Worm (Caenorhabditis elegans) whole organism, young adult: Measurements from ENCODE around the gene ceh-38.
A peak's percentile ranks its signal among the peaks of the same experiment; 100 is the strongest.
"Not testable (repeated sequence)": the region's sequence is repeated elsewhere in the genome, so short reads cannot be mapped to it uniquely, and the experiment has no call there.

Source experiments
- B0019.2 ChIP-seq: fragments of 200-800 bp; sonication (Bioruptor generic); conservative IDR thresholded peaks from 2 replicates; pipeline ENCODE4 v1.3.6; 2022; ENCODE audit warnings: missing genetic modification reagents, missing genetic modification characterization, missing compliant biosample characterization
- B0035.1 ChIP-seq: sonication (generic microtip); optimal IDR thresholded peaks from 2 replicates; lab custom pipeline; 2016; ENCODE audit warnings: missing genetic modification characterization, mild to moderate bottlenecking, missing compliant biosample characterization, missing genotype, missing genetic modification reagents
- B0261.1 ChIP-seq: sonication (generic microtip); optimal IDR thresholded peaks from 2 replicates; lab custom pipeline; 2016; ENCODE audit warnings: mild to moderate bottlenecking, missing genetic modification characterization, moderate library complexity, missing compliant biosample characterization
- B0336.3 ChIP-seq: fragments of 200-800 bp; sonication (Bioruptor generic); IDR thresholded peaks from 2 replicates; pipeline ENCODE4 v1.3.6; 2022; ENCODE audit warnings: missing genetic modification characterization, missing compliant biosample characterization
- F23B12.7 ChIP-seq: sonication (generic microtip); optimal IDR thresholded peaks from 2 replicates; lab custom pipeline; 2017; ENCODE audit warnings: missing genetic modification characterization, mild to moderate bottlenecking, missing compliant biosample characterization, antibody characterized with exemption, moderate library complexity; ENCODE audit not compliant: insufficient read depth
- F37B4.10 ChIP-seq: fragments of 200-800 bp; sonication (Bioruptor generic); IDR thresholded peaks from 2 replicates; pipeline ENCODE4 v1.3.6; 2022; ENCODE audit warnings: missing genetic modification characterization, missing compliant biosample characterization
- F49E8.2 ChIP-seq: sonication (generic microtip); optimal IDR thresholded peaks from 3 replicates; lab custom pipeline; 2017; ENCODE audit warnings: missing genetic modification characterization, mild to moderate bottlenecking, missing compliant biosample characterization, antibody characterized with exemption, moderate library complexity; ENCODE audit not compliant: insufficient read depth
- F57C9.4 ChIP-seq: sonication (generic microtip); optimal IDR thresholded peaks from 2 replicates; lab custom pipeline; 2017; ENCODE audit warnings: mild to moderate bottlenecking, missing genetic modification characterization, missing compliant biosample characterization
- K11D2.4 ChIP-seq: fragments of 200-800 bp; sonication (Bioruptor generic); IDR thresholded peaks from 2 replicates; pipeline ENCODE4 v1.3.6; 2022; ENCODE audit warnings: missing genetic modification reagents, missing genetic modification characterization, missing compliant biosample characterization
- T07F8.4 ChIP-seq: sonication (generic microtip); optimal IDR thresholded peaks from 2 replicates; lab custom pipeline; 2016; ENCODE audit warnings: mild to moderate bottlenecking, missing genetic modification characterization, moderate library complexity, missing compliant biosample characterization
- Y56A3A.18 ChIP-seq: fragments of 200-800 bp; sonication (Bioruptor generic); IDR thresholded peaks from 2 replicates; pipeline ENCODE4 v1.3.6; 2022; ENCODE audit warnings: missing genetic modification reagents, missing genetic modification characterization, missing compliant biosample characterization
- Y79H2A.3 ChIP-seq: fragments of 200-800 bp; sonication (Bioruptor generic); conservative IDR thresholded peaks from 2 replicates; pipeline ENCODE4 v1.3.6; 2022; ENCODE audit warnings: missing genetic modification reagents, missing genetic modification characterization, missing compliant biosample characterization
- Y95B8A.8 ChIP-seq: fragments of 200-800 bp; sonication (Bioruptor generic); IDR thresholded peaks from 2 replicates; pipeline ENCODE4 v1.3.6; 2022; ENCODE audit warnings: missing genetic modification reagents, missing genetic modification characterization, missing compliant biosample characterization
- akir-1 ChIP-seq: fragments of 200-800 bp; sonication (Bioruptor generic); optimal IDR thresholded peaks from 2 replicates; lab custom pipeline; 2018; ENCODE audit warnings: mild to moderate bottlenecking, missing genetic modification characterization, moderate library complexity, missing compliant biosample characterization
- atf-7 ChIP-seq: sonication (generic microtip); optimal IDR thresholded peaks from 2 replicates; lab custom pipeline; 2017; ENCODE audit warnings: mild to moderate bottlenecking, missing genetic modification characterization, missing compliant biosample characterization
- attf-3 ChIP-seq: fragments of 200-800 bp; sonication (Bioruptor generic); conservative IDR thresholded peaks from 2 replicates; pipeline ENCODE4 v1.3.6; 2022; ENCODE audit warnings: missing genetic modification reagents, missing genetic modification characterization, missing compliant biosample characterization
- bed-2 ChIP-seq: fragments of 200-800 bp; sonication (Bioruptor generic); IDR thresholded peaks from 2 replicates; pipeline ENCODE4 v1.3.6; 2022; ENCODE audit warnings: missing genetic modification reagents, missing genetic modification characterization, missing compliant biosample characterization
- ceh-100 ChIP-seq: fragments of 200-800 bp; sonication (Bioruptor generic); IDR thresholded peaks from 2 replicates; pipeline ENCODE4 v1.3.6; 2022; ENCODE audit warnings: missing genetic modification reagents, missing genetic modification characterization, missing compliant biosample characterization
- ceh-27 ChIP-seq: fragments of 200-800 bp; sonication (Bioruptor generic); optimal IDR thresholded peaks from 2 replicates; lab custom pipeline; 2018; ENCODE audit warnings: mild to moderate bottlenecking, missing genetic modification characterization, moderate library complexity, missing compliant biosample characterization
- ceh-40 ChIP-seq: fragments of 200-800 bp; sonication (Bioruptor generic); IDR thresholded peaks from 2 replicates; pipeline ENCODE4 v1.3.6; 2022; ENCODE audit warnings: missing genetic modification characterization, missing compliant biosample characterization
- chd-7 ChIP-seq: sonication (generic microtip); optimal IDR thresholded peaks from 2 replicates; lab custom pipeline; 2016; ENCODE audit warnings: mild to moderate bottlenecking, missing genetic modification characterization, moderate library complexity, missing compliant biosample characterization
- dox-1 ChIP-seq: fragments of 200-800 bp; sonication (Bioruptor generic); IDR thresholded peaks from 2 replicates; pipeline ENCODE4 v1.3.6; 2022; ENCODE audit warnings: missing genetic modification reagents, missing genetic modification characterization, missing compliant biosample characterization
- dpff-1 ChIP-seq: sonication (generic microtip); optimal IDR thresholded peaks from 2 replicates; lab custom pipeline; 2017; ENCODE audit warnings: mild to moderate bottlenecking, missing genetic modification characterization, missing compliant biosample characterization
- egrh-3 ChIP-seq: fragments of 200-800 bp; sonication (Bioruptor generic); IDR thresholded peaks from 2 replicates; pipeline ENCODE4 v1.3.6; 2022; ENCODE audit warnings: missing genetic modification reagents, missing genetic modification characterization, missing compliant biosample characterization
- hlh-26 ChIP-seq: fragments of 200-800 bp; sonication (Bioruptor generic); conservative IDR thresholded peaks from 2 replicates; pipeline ENCODE4 v1.3.6; 2022; ENCODE audit warnings: missing genetic modification reagents, missing genetic modification characterization, missing compliant biosample characterization
- let-526 ChIP-seq: fragments of 200-800 bp; sonication (Bioruptor generic); IDR thresholded peaks from 2 replicates; pipeline ENCODE4 v1.3.6; 2022; ENCODE audit warnings: missing genetic modification reagents, missing genetic modification characterization, missing compliant biosample characterization
- lin-40 ChIP-seq: sonication (generic microtip); optimal IDR thresholded peaks from 2 replicates; lab custom pipeline; 2016; ENCODE audit warnings: missing genetic modification characterization, mild to moderate bottlenecking, missing compliant biosample characterization, missing genotype, missing genetic modification reagents
- lir-1 ChIP-seq: fragments of 200-800 bp; sonication (Bioruptor generic); conservative IDR thresholded peaks from 2 replicates; pipeline ENCODE4 v1.3.6; 2022; ENCODE audit warnings: missing genetic modification reagents, missing genetic modification characterization, missing compliant biosample characterization
- lsl-1 ChIP-seq: fragments of 200-800 bp; sonication (Bioruptor generic); optimal IDR thresholded peaks from 2 replicates; lab custom pipeline; 2018; ENCODE audit warnings: mild to moderate bottlenecking, missing genetic modification characterization, moderate library complexity, missing compliant biosample characterization
- madf-10 ChIP-seq: sonication (generic microtip); optimal IDR thresholded peaks from 2 replicates; lab custom pipeline; 2016; ENCODE audit warnings: mild to moderate bottlenecking, missing genetic modification characterization, missing compliant biosample characterization
- madf-6 ChIP-seq: fragments of 200-800 bp; sonication (Bioruptor generic); IDR thresholded peaks from 2 replicates; pipeline ENCODE4 v1.3.6; 2022; ENCODE audit warnings: missing genetic modification reagents, missing genetic modification characterization, missing compliant biosample characterization
- mxl-1 ChIP-seq: sonication (generic microtip); optimal IDR thresholded peaks from 2 replicates; lab custom pipeline; 2016; ENCODE audit warnings: missing genetic modification characterization, missing compliant biosample characterization
- nhr-120 ChIP-seq: fragments of 200-800 bp; sonication (Bioruptor generic); IDR thresholded peaks from 2 replicates; pipeline ENCODE4 v1.3.6; 2022; ENCODE audit warnings: missing genetic modification characterization, missing compliant biosample characterization
- pbrm-1 ChIP-seq: fragments of 200-800 bp; sonication (Bioruptor generic); IDR thresholded peaks from 2 replicates; pipeline ENCODE4 v1.3.6; 2022; ENCODE audit warnings: missing genetic modification reagents, missing genetic modification characterization, missing compliant biosample characterization
- pha-4 ChIP-seq: fragments of 150-350 bp; sonication (generic microtip); optimal IDR thresholded peaks from 2 replicates; lab custom pipeline; 2014; ENCODE audit warnings: missing biosample characterization, missing genetic modification reagents, missing genetic modification characterization
- rec-8 ChIP-seq, 2 experiments: sonication (generic microtip); optimal IDR thresholded peaks; 2 replicates each; lab custom pipeline; 2016; ENCODE audit warnings: mild to moderate bottlenecking in 2 of 2, missing genetic modification characterization in 2 of 2, missing genetic modification reagents in 2 of 2, missing genotype in 2 of 2, missing biosample characterization in 1 of 2, missing compliant biosample characterization in 1 of 2, moderate library complexity in 1 of 2
- snpc-3.4 ChIP-seq: sonication (generic microtip); optimal IDR thresholded peaks from 2 replicates; lab custom pipeline; 2017; ENCODE audit warnings: missing genetic modification characterization, mild to moderate bottlenecking, missing compliant biosample characterization, antibody characterized with exemption, moderate library complexity, missing genotype, missing genetic modification reagents
- ztf-22 ChIP-seq: fragments of 200-800 bp; sonication (Bioruptor generic); optimal IDR thresholded peaks from 2 replicates; lab custom pipeline; 2018; ENCODE audit warnings: mild to moderate bottlenecking, missing genetic modification characterization, moderate library complexity, missing compliant biosample characterization

ceh-38 gene

ce11 chrII:6975725-6976124, 24.4 kb downstream of the ceh-38 start:
- TF ChIP-seq dox-1 (GFP tag; lab: Robert Waterston, UW) (no peak), F49E8.2 (tag; lab: Kevin White, UChicago) (no peak), ceh-100 (no peak), rec-8 (tag; optimal IDR thresholded peaks at IDR 0.05; lab: Kevin White, UChicago) (peak in 1 of 2 experiments; percentile 1), lsl-1 (peak; percentile 55), snpc-3.4 (tag; lab: Kevin White, UChicago) (peak; percentile 1), Y79H2A.3 (GFP tag; lab: Robert Waterston, UW) (no peak), B0019.2 (GFP tag; lab: Robert Waterston, UW) (no peak), mxl-1 (tag; lab: Kevin White, UChicago) (no peak), madf-6 (GFP tag; lab: Robert Waterston, UW) (peak; percentile 45; the same call in 1 of the 2 replicates)
- TF ChIP-seq, all 124 proteins: peak for 4

ce11 chrII:6977732-6978131, 26.4 kb downstream of the ceh-38 start, which contains the start of gene C15F1.8:
Gene C15F1.8, minus strand, starts transcription at chrII:6977832.
- TF ChIP-seq lir-1; T07F8.4; B0336.3 (GFP tag; lab: Robert Waterston, UW): not testable (repeated sequence)

ce11 chrII:6978908-6979307, 27.6 kb downstream of the ceh-38 start:
- TF ChIP-seq dpff-1 (no peak), snpc-3.4 (tag; lab: Kevin White, UChicago) (no peak), B0035.1 (tag; lab: Kevin White, UChicago) (no peak), Y56A3A.18 (GFP tag; lab: Robert Waterston, UW) (no peak), akir-1 (no peak), pha-4 (tag; lab: Kevin White, UChicago) (no peak), let-526 (no peak), Y95B8A.8 (no peak), F37B4.10 (no peak), K11D2.4 (GFP tag; lab: Robert Waterston, UW) (no peak), ceh-100 (no peak), ztf-22 (GFP tag; lab: Kevin White, UChicago) (no peak)

ce11 chrII:6979646-6980045, 28.3 kb downstream of the ceh-38 start, which contains the start of gene C15F1.2:
Gene C15F1.2, plus strand, starts transcription at chrII:6979953.
- TF ChIP-seq rec-8 (tag; optimal IDR thresholded peaks at IDR 0.05; lab: Kevin White, UChicago) (no peak), T07F8.4 (no peak), madf-10 (tag; lab: Kevin White, UChicago) (no peak), chd-7 (tag; lab: Kevin White, UChicago) (no peak), hlh-26 (GFP tag; lab: Robert Waterston, UW) (no peak), ceh-27 (no peak), akir-1 (no peak), B0261.1 (tag; lab: Kevin White, UChicago) (no peak), lsl-1 (no peak), lin-40 (tag; lab: Kevin White, UChicago) (no peak), ceh-40 (no peak), attf-3 (GFP tag; lab: Robert Waterston, UW) (no peak), nhr-120 (GFP tag; lab: Robert Waterston, UW) (no peak), pbrm-1 (GFP tag; lab: Robert Waterston, UW) (no peak), F57C9.4 (tag; lab: Kevin White, UChicago) (no peak), egrh-3 (GFP tag; lab: Robert Waterston, UW) (no peak), atf-7 (tag; lab: Kevin White, UChicago) (no peak), bed-2 (GFP tag; lab: Robert Waterston, UW) (no peak), B0035.1 (tag; lab: Kevin White, UChicago) (no peak), F23B12.7 (tag; lab: Kevin White, UChicago) (no peak)
